Fruit fly (Drosophila melanogaster): ENCODE measurements around the gene CG12984.

Gene CG12984

DNA sequence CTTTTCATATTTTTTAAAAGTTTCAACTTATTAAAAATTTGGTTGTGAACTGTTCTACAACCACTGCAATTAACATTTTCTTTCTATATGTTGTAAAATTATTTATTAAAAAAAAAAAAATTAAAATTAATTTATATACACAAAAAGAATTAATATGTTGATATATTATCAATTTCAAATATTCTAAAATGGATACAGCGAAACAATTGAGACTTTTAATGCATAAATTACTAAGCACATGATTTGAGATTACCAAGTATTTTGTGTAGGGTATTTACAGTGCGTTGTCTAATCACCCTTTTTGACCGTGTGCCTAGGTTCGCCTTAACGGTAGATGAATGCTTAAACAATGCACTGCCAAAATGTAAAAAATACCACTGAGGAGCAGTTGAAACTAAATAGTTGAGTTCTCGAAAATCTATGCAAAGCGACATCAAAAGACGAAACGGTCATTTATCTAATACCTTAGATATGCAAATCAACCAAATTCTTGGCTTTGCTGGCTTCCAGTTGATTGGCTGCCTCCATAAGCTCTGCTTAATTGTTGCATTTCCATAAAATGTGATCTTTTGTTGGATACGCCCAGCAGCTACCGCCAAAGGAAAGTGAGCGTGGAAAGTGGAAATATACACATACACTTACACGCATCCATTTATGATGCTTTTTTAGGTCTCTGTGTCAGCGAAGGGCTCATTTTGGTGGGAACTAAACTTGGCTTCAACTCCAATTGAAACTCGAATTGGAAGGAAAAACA is 14.3 kb upstream of the CG12984 start (continued):
- TF ChIP-seq Med (GFP tag) (no peak), maf-S (GFP tag; optimal IDR thresholded peaks at IDR 0.05) (no peak), Dad (GFP tag; optimal IDR thresholded peaks at IDR 0.05) (no peak), Blimp-1 (GFP tag; optimal IDR thresholded peaks at IDR 0.05) (peak; percentile 85), CG32767 (GFP tag; IDR thresholded peaks at IDR 0.05) (no peak), vnd (GFP tag; IDR thresholded peaks at IDR 0.05; ENCODE audit: partially characterized antibody) (no peak), CG7786 (GFP tag; optimal IDR thresholded peaks at IDR 0.05) (no peak), CG17186 (GFP tag; optimal IDR thresholded peaks at IDR 0.05) (no peak), dmrt99B (tag; optimal IDR thresholded peaks at IDR 0.05) (peak; percentile 27), CG15601 (tag; optimal IDR thresholded peaks at IDR 0.05) (peak; percentile 4), inv (GFP tag; IDR thresholded peaks at IDR 0.05; ENCODE audit: partially characterized antibody) (no peak), odd (GFP tag; optimal IDR thresholded peaks at IDR 0.05) (no peak), CG7556 (GFP tag; optimal IDR thresholded peaks at IDR 0.05) (no peak), D19A (tag; optimal IDR thresholded peaks at IDR 0.05) (peak; percentile 72), gem (tag; optimal IDR thresholded peaks at IDR 0.05) (peak; percentile 58), CG11696 (GFP tag; IDR thresholded peaks at IDR 0.05) (no peak), Hr78 (GFP tag; optimal IDR thresholded peaks at IDR 0.05) (no peak), tgo (GFP tag; IDR thresholded peaks at IDR 0.05) (no peak), MBD-R2 (GFP tag; IDR thresholded peaks at IDR 0.05) (no peak), Bteb2 (GFP tag; optimal IDR thresholded peaks at IDR 0.05) (no peak), hkb (optimal IDR thresholded peaks at IDR 0.05) (no peak), hkb (GFP tag; IDR thresholded peaks at IDR 0.05) (no peak), CG14710 (tag; optimal IDR thresholded peaks at IDR 0.05) (peak; percentile 5), CG8388 (GFP tag; optimal IDR thresholded peaks at IDR 0.05) (peak; percentile 6), cad (GFP tag; optimal IDR thresholded peaks at IDR 0.05) (no peak), lbe (GFP tag; optimal IDR thresholded peaks at IDR 0.05) (no peak), nerfin-1 (tag; optimal IDR thresholded peaks at IDR 0.05) (no peak), ssp (GFP tag; IDR thresholded peaks at IDR 0.05) (no peak), NK7.1 (GFP tag; optimal IDR thresholded peaks at IDR 0.05) (no peak), fd96Cb (tag; optimal IDR thresholded peaks at IDR 0.05) (peak; percentile 24), ato (GFP tag; IDR thresholded peaks at IDR 0.05; ENCODE audit: partially characterized antibody) (no peak), ara (GFP tag; IDR thresholded peaks at IDR 0.05) (no peak), CG17361 (GFP tag; IDR thresholded peaks at IDR 0.05) (peak; percentile 50; the same call in 2 of the 3 replicates)

dm6 chr3L:20980499-20980898 is 11.0 kb upstream of the CG12984 start:
- no peak for TF ChIP-seq CG3726 (GFP tag; IDR thresholded peaks at IDR 0.05)
- TF ChIP-seq Hr39 (optimal IDR thresholded peaks at IDR 0.05), result no peak

- no peak for TF ChIP-seq gce (GFP tag; IDR thresholded peaks at IDR 0.05)
- no peak for TF ChIP-seq sr (GFP tag; IDR thresholded peaks at IDR 0.05)
- no peak for TF ChIP-seq HHEX (GFP tag; optimal IDR thresholded peaks at IDR 0.05)
- TF ChIP-seq Ada2b (GFP tag; IDR thresholded peaks at IDR 0.05), result no peak
- no peak for TF ChIP-seq Blimp-1 (GFP tag; optimal IDR thresholded peaks at IDR 0.05)
- no peak for TF ChIP-seq CG15011 (GFP tag; optimal IDR thresholded peaks at IDR 0.05)
- TF ChIP-seq pb (GFP tag; optimal IDR thresholded peaks at IDR 0.05), result no peak
- no peak for TF ChIP-seq Ptx1 (GFP tag; IDR thresholded peaks at IDR 0.05)
- TF ChIP-seq gsb (GFP tag; IDR thresholded peaks at IDR 0.05), result no peak
- TF ChIP-seq jumu (GFP tag; optimal IDR thresholded peaks at IDR 0.05), result no peak
- no peak for TF ChIP-seq CG14050 (GFP tag; IDR thresholded peaks at IDR 0.05)
- TF ChIP-seq CG2678 (tag; optimal IDR thresholded peaks at IDR 0.05), result no peak
- TF ChIP-seq sc (optimal IDR thresholded peaks at IDR 0.05), result no peak
- no peak for TF ChIP-seq sc (GFP tag; optimal IDR thresholded peaks at IDR 0.05)
- no peak for TF ChIP-seq rib (GFP tag; IDR thresholded peaks at IDR 0.05)
- no peak for TF ChIP-seq CG15601 (tag; optimal IDR thresholded peaks at IDR 0.05)
- TF ChIP-seq Awh (GFP tag; IDR thresholded peaks at IDR 0.05), result no peak
- TF ChIP-seq CG3726 (GFP tag; IDR thresholded peaks at IDR 0.05), result no peak
These were observed 9.7 kb upstream of the CG12984 start for dm6 chr3L:20981724-20982123.
